Worm (Caenorhabditis elegans) whole organism, late embryonic: ENCODE data around the gene chil-15.

Source experiments
- C08G9.2 ChIP-seq: sonication (generic microtip); optimal IDR thresholded peaks from 2 replicates; lab custom pipeline; 2016; ENCODE audit warnings: mild to moderate bottlenecking, missing genetic modification characterization, moderate library complexity, missing compliant biosample characterization
- F13H6.1 ChIP-seq: sonication (generic microtip); optimal IDR thresholded peaks from 2 replicates; lab custom pipeline; 2016; ENCODE audit warnings: missing genetic modification characterization, missing compliant biosample characterization
- K02D7.2 ChIP-seq: sonication (generic microtip); optimal IDR thresholded peaks from 2 replicates; lab custom pipeline; 2017; ENCODE audit warnings: mild to moderate bottlenecking, missing genetic modification characterization, missing compliant biosample characterization
- T23F11.4 ChIP-seq: fragments of 200-800 bp; sonication (Bioruptor generic); optimal IDR thresholded peaks from 2 replicates; lab custom pipeline; 2018; ENCODE audit warnings: mild to moderate bottlenecking, missing genetic modification characterization, missing compliant biosample characterization
- Y22D7AL.16 ChIP-seq: sonication (generic microtip); optimal IDR thresholded peaks from 2 replicates; lab custom pipeline; 2016; ENCODE audit warnings: missing genetic modification characterization, missing compliant biosample characterization
- ahr-1 ChIP-seq: sonication (generic microtip); optimal IDR thresholded peaks from 2 replicates; lab custom pipeline; 2016; ENCODE audit warnings: missing genetic modification characterization, missing compliant biosample characterization
- ceh-14 ChIP-seq: sonication (generic microtip); optimal IDR thresholded peaks from 2 replicates; lab custom pipeline; 2016; ENCODE audit warnings: missing genotype, missing genetic modification characterization, missing compliant biosample characterization
- ceh-2 ChIP-seq: sonication (generic microtip); optimal IDR thresholded peaks from 2 replicates; lab custom pipeline; 2016; ENCODE audit warnings: missing genotype, missing genetic modification characterization, missing compliant biosample characterization
- ceh-30 ChIP-seq: fragments of 150-350 bp; optimal IDR thresholded peaks from 2 replicates; lab custom pipeline; 2014; ENCODE audit warnings: missing biosample characterization, missing genetic modification characterization
- ceh-31 ChIP-seq: sonication (generic microtip); optimal IDR thresholded peaks from 2 replicates; lab custom pipeline; 2016; ENCODE audit warnings: missing genetic modification characterization, missing compliant biosample characterization
- ceh-45 ChIP-seq: fragments of 200-800 bp; sonication (Bioruptor generic); IDR thresholded peaks from 2 replicates; pipeline ENCODE4 v1.3.6; 2022; ENCODE audit warnings: missing genetic modification reagents, missing genetic modification characterization, missing compliant biosample characterization
- ceh-48 ChIP-seq: sonication (generic microtip); optimal IDR thresholded peaks from 2 replicates; lab custom pipeline; 2016; ENCODE audit warnings: missing genetic modification characterization, inconsistent platforms, missing compliant biosample characterization
- ceh-6 ChIP-seq: fragments of 200-800 bp; sonication (Bioruptor generic); optimal IDR thresholded peaks from 2 replicates; lab custom pipeline; 2018; ENCODE audit warnings: mild to moderate bottlenecking, missing genetic modification characterization, missing compliant biosample characterization
- dmd-4 ChIP-seq: sonication (generic microtip); optimal IDR thresholded peaks from 2 replicates; lab custom pipeline; 2016; ENCODE audit warnings: borderline replicate concordance, missing genetic modification characterization, missing compliant biosample characterization
- elt-2 ChIP-seq: sonication (generic microtip); optimal IDR thresholded peaks from 2 replicates; lab custom pipeline; 2016; ENCODE audit warnings: missing genetic modification reagents, missing genetic modification characterization, missing compliant biosample characterization
- elt-4 ChIP-seq: sonication (generic microtip); optimal IDR thresholded peaks from 2 replicates; lab custom pipeline; 2016; ENCODE audit warnings: missing genetic modification characterization, missing compliant biosample characterization
- fkh-10 ChIP-seq: fragments of 150-350 bp; optimal IDR thresholded peaks from 2 replicates; lab custom pipeline; 2014; ENCODE audit warnings: missing biosample characterization, missing genetic modification reagents, missing genetic modification characterization
- fkh-6 ChIP-seq: sonication (generic microtip); optimal IDR thresholded peaks from 2 replicates; lab custom pipeline; 2016; ENCODE audit warnings: missing genetic modification characterization, missing compliant biosample characterization
- gmeb-2 ChIP-seq: sonication (generic microtip); optimal IDR thresholded peaks from 2 replicates; lab custom pipeline; 2016; ENCODE audit warnings: missing genetic modification characterization, inconsistent platforms, missing compliant biosample characterization
- hlh-15 ChIP-seq: sonication (generic microtip); optimal IDR thresholded peaks from 2 replicates; lab custom pipeline; 2016; ENCODE audit warnings: missing genetic modification characterization, missing compliant biosample characterization
- hlh-6 ChIP-seq: sonication (generic microtip); optimal IDR thresholded peaks from 2 replicates; lab custom pipeline; 2016; ENCODE audit warnings: missing genotype, missing genetic modification characterization, missing compliant biosample characterization
- lim-6 ChIP-seq: sonication (generic microtip); optimal IDR thresholded peaks from 2 replicates; lab custom pipeline; 2016; ENCODE audit warnings: missing genetic modification characterization, missing compliant biosample characterization
- lin-11 ChIP-seq: fragments of 200-800 bp; sonication (Bioruptor generic); optimal IDR thresholded peaks from 2 replicates; lab custom pipeline; 2018; ENCODE audit warnings: mild to moderate bottlenecking, missing genetic modification characterization, missing compliant biosample characterization
- nfya-1 ChIP-seq: sonication (generic microtip); optimal IDR thresholded peaks from 2 replicates; lab custom pipeline; 2017; ENCODE audit warnings: missing genetic modification characterization, mild to moderate bottlenecking, missing compliant biosample characterization, antibody characterized with exemption, moderate library complexity
- nhr-232 ChIP-seq: sonication (generic microtip); optimal IDR thresholded peaks from 2 replicates; lab custom pipeline; 2016; ENCODE audit warnings: missing genetic modification characterization, missing compliant biosample characterization
- odd-2 ChIP-seq: sonication (generic microtip); optimal IDR thresholded peaks from 2 replicates; lab custom pipeline; 2017; ENCODE audit warnings: antibody characterized with exemption, mild to moderate bottlenecking, missing genetic modification characterization, missing compliant biosample characterization
- pag-3 ChIP-seq: sonication (generic microtip); optimal IDR thresholded peaks from 2 replicates; lab custom pipeline; 2016; ENCODE audit warnings: missing compliant biosample characterization, missing genetic modification characterization, borderline replicate concordance
- pat-9 ChIP-seq: fragments of 200-800 bp; sonication (Bioruptor generic); optimal IDR thresholded peaks from 2 replicates; lab custom pipeline; 2018; ENCODE audit warnings: mild to moderate bottlenecking, missing genetic modification characterization, moderate library complexity, missing compliant biosample characterization
- pha-4 ChIP-seq: fragments of 150-350 bp; optimal IDR thresholded peaks from 2 replicates; lab custom pipeline; 2018; ENCODE audit warnings: missing biosample characterization, missing genetic modification reagents, missing genetic modification characterization
- pqm-1 ChIP-seq: sonication (generic microtip); optimal IDR thresholded peaks from 2 replicates; lab custom pipeline; 2016; ENCODE audit warnings: missing genetic modification characterization, missing compliant biosample characterization
- rnt-1 ChIP-seq: sonication (generic microtip); optimal IDR thresholded peaks from 2 replicates; lab custom pipeline; 2016; ENCODE audit warnings: missing genetic modification characterization, missing compliant biosample characterization
- sox-2 ChIP-seq: fragments of 200-800 bp; sonication (Bioruptor generic); IDR thresholded peaks from 2 replicates; pipeline ENCODE4 v1.3.6; 2022; ENCODE audit warnings: missing genetic modification reagents, missing genetic modification characterization, missing compliant biosample characterization
- syd-9 ChIP-seq: sonication (generic microtip); optimal IDR thresholded peaks from 2 replicates; lab custom pipeline; 2016; ENCODE audit warnings: mild to moderate bottlenecking, missing genetic modification characterization, moderate library complexity, missing compliant biosample characterization
- tbx-2 ChIP-seq: sonication (generic microtip); optimal IDR thresholded peaks from 2 replicates; lab custom pipeline; 2016; ENCODE audit warnings: missing genetic modification characterization, missing compliant biosample characterization
- ttx-3 ChIP-seq: sonication (generic microtip); optimal IDR thresholded peaks from 2 replicates; lab custom pipeline; 2016; ENCODE audit warnings: missing genetic modification reagents, missing genetic modification characterization, missing compliant biosample characterization
- unc-3 ChIP-seq, 2 experiments: fragments of 200-800 bp in 1 of 2; sonication (Bioruptor generic) in 1 of 2; sonication (generic microtip) in 1 of 2; conservative IDR thresholded peaks in 1 of 2; optimal IDR thresholded peaks in 1 of 2; 2 replicates each; pipeline versions ENCODE4 v1.3.6 to Lab custom; 2016 to 2022; ENCODE audit warnings: missing compliant biosample characterization in 2 of 2, missing genetic modification characterization in 2 of 2, missing genetic modification reagents in 1 of 2
- unc-42 ChIP-seq: sonication (generic microtip); optimal IDR thresholded peaks from 2 replicates; lab custom pipeline; 2016; ENCODE audit warnings: missing genotype, missing genetic modification characterization, missing compliant biosample characterization
- unc-86 ChIP-seq: sonication (generic microtip); optimal IDR thresholded peaks from 2 replicates; lab custom pipeline; 2016; ENCODE audit warnings: missing genetic modification characterization, missing compliant biosample characterization
- zip-5 ChIP-seq: sonication (generic microtip); optimal IDR thresholded peaks from 2 replicates; lab custom pipeline; 2016; ENCODE audit warnings: missing genetic modification characterization, missing compliant biosample characterization

Gene chil-15

ce11 chrII:9418065-9418567 is 25.3 kb downstream of the chil-15 start, which contains the start of the genes M176.4 and M176.16:
TSS of gene M176.4 (plus strand) at chrII:9418365.
TSS of gene M176.16 (plus strand) at chrII:9418517.
- peak; percentile 22 for TF ChIP-seq elt-2
- no peak for TF ChIP-seq gmeb-2
- TF ChIP-seq F13H6.1 (tag; lab: Kevin White, UChicago) = no peak
- TF ChIP-seq ceh-6 (GFP tag; lab: Kevin White, UChicago) = no peak

ce11 chrII:9416381-9417276 is 26.8 kb downstream of the chil-15 start, which contains the start of the genes gss-1 and chch-3:
TSS of gene gss-1 (minus strand) at chrII:9416431.
TSS of gene chch-3 (plus strand) at chrII:9417013.
- TF ChIP-seq odd-2 (tag; lab: Kevin White, UChicago) (no peak), fkh-6 (no peak), ceh-14 (tag; lab: Kevin White, UChicago) (peak; percentile 33), tbx-2 (peak; percentile 3), ceh-2 (peak; percentile 16), ceh-30 (tag; lab: Kevin White, UChicago) (no peak), ceh-6 (GFP tag; lab: Kevin White, UChicago) (no peak), K02D7.2 (tag; lab: Kevin White, UChicago) (no peak), F13H6.1 (tag; lab: Kevin White, UChicago) (no peak), elt-2 (peak; percentile 25), lin-11 (tag; lab: Kevin White, UChicago) (no peak), unc-3 (GFP tag; conservative IDR thresholded peaks at IDR 0.05; lab: Robert Waterston, UW) (0 out of 2 replicates have a peak, but pooled peaks have one; percentile 14), unc-3 (tag; optimal IDR thresholded peaks at IDR 0.05; lab: Kevin White, UChicago) (no peak), hlh-6 (no peak), fkh-10 (GFP tag; lab: Kevin White, UChicago) (no peak), ceh-31 (tag; lab: Kevin White, UChicago) (peak; percentile 12), unc-42 (tag; lab: Kevin White, UChicago) (peak; percentile 36), nfya-1 (tag; lab: Kevin White, UChicago) (peak; percentile 45)

ce11 chrII:9412086-9412608 is 31.3 kb downstream of the chil-15 start, which contains the start of gene arrd-3:
TSS of gene arrd-3 (plus strand) at chrII:9412558.
- TF ChIP-seq ceh-6 (GFP tag; lab: Kevin White, UChicago) (no peak), zip-5 (tag; lab: Kevin White, UChicago) (no peak), lin-11 (tag; lab: Kevin White, UChicago) (no peak)

- no peak for TF ChIP-seq ttx-3 (tag; lab: Kevin White, UChicago)
- TF ChIP-seq ahr-1 (tag; lab: Kevin White, UChicago) = no peak
- no peak for TF ChIP-seq pat-9 (tag; lab: Kevin White, UChicago)
- no peak for TF ChIP-seq sox-2 (GFP tag; lab: Robert Waterston, UW)
- no peak for TF ChIP-seq elt-4
- no peak for TF ChIP-seq pha-4 (tag; lab: Kevin White, UChicago)
- TF ChIP-seq elt-2 = no peak
Observed at ce11 chrII:9411497-9411896, 31.9 kb downstream of the chil-15 start, which contains the start of gene M176.9. TSS of gene M176.9 (minus strand) at chrII:9411597.

ce11 chrII:9407469-9407868 is 36.0 kb downstream of the chil-15 start, which contains the start of gene arrd-2:
TSS of gene arrd-2 (plus strand) at chrII:9407769.
- TF ChIP-seq nhr-232 (tag; lab: Kevin White, UChicago) (no peak), ceh-48 (no peak), dmd-4 (tag; lab: Kevin White, UChicago) (no peak), tbx-2 (no peak), hlh-6 (no peak), elt-4 (no peak), ceh-30 (tag; lab: Kevin White, UChicago) (no peak), Y22D7AL.16 (tag; lab: Kevin White, UChicago) (no peak), T23F11.4 (GFP tag; lab: Kevin White, UChicago) (no peak), ceh-2 (no peak), ceh-45 (GFP tag; lab: Robert Waterston, UW) (no peak), hlh-15 (tag; lab: Kevin White, UChicago) (no peak), ttx-3 (tag; lab: Kevin White, UChicago) (no peak), pqm-1 (tag; lab: Kevin White, UChicago) (no peak), pag-3 (no peak), lim-6 (tag; lab: Kevin White, UChicago) (no peak), C08G9.2 (tag; lab: Kevin White, UChicago) (no peak), rnt-1 (no peak), syd-9 (tag; lab: Kevin White, UChicago) (no peak), unc-86 (tag; lab: Kevin White, UChicago) (no peak)
